Worm (Caenorhabditis elegans) whole organism, L4 larva: ENCODE results near the gene ida-1.

Experiments
- ama-1 ChIP-seq: fragments of 150-350 bp; optimal IDR thresholded peaks from 2 replicates; lab custom pipeline; 2014; ENCODE audit warnings: inconsistent platforms, mixed read lengths
- jun-1 ChIP-seq: fragments of 150-350 bp; optimal IDR thresholded peaks from 2 replicates; lab custom pipeline; 2014; ENCODE audit warnings: missing biosample characterization, missing genetic modification reagents, missing genetic modification characterization
- lin-13 ChIP-seq: fragments of 150-350 bp; optimal IDR thresholded peaks from 2 replicates; lab custom pipeline; 2014; ENCODE audit warnings: missing biosample characterization, missing genetic modification reagents, missing genetic modification characterization
- mdl-1 ChIP-seq, 2 experiments: fragments of 150-350 bp in 1 of 2; sonication (generic microtip) in 1 of 2; optimal IDR thresholded peaks; 2 replicates each; lab custom pipeline; 2014 to 2017; ENCODE audit warnings: missing biosample characterization in 2 of 2, missing genetic modification characterization in 2 of 2
- nhr-25 ChIP-seq: sonication (generic microtip); optimal IDR thresholded peaks from 2 replicates; lab custom pipeline; 2017; ENCODE audit warnings: missing genetic modification characterization, mild to moderate bottlenecking, missing compliant biosample characterization, antibody characterized with exemption, moderate library complexity, borderline replicate concordance; ENCODE audit not compliant: insufficient read depth
- nhr-28 ChIP-seq: fragments of 150-350 bp; optimal IDR thresholded peaks from 2 replicates; lab custom pipeline; 2014; ENCODE audit warnings: missing biosample characterization, missing genetic modification characterization
- snpc-4 ChIP-seq: fragments of 150-350 bp; optimal IDR thresholded peaks from 2 replicates; lab custom pipeline; 2014; ENCODE audit warnings: missing biosample characterization, missing genetic modification characterization
- unc-130 ChIP-seq: sonication (generic microtip); optimal IDR thresholded peaks from 2 replicates; lab custom pipeline; 2016; ENCODE audit warnings: missing genetic modification reagents, missing genetic modification characterization, missing compliant biosample characterization
- unc-62 ChIP-seq, 3 experiments: fragments of 150-350 bp in 1 of 3; sonication (generic microtip); optimal IDR thresholded peaks in 2 of 3; peaks in 1 of 3; 1 replicate in 1 of 3; 2 replicates in 2 of 3; lab custom pipeline; 2014 to 2017; ENCODE audit warnings: missing biosample characterization in 3 of 3, missing genetic modification characterization in 3 of 3, missing genetic modification reagents in 3 of 3, missing genotype in 1 of 3

DNA sequence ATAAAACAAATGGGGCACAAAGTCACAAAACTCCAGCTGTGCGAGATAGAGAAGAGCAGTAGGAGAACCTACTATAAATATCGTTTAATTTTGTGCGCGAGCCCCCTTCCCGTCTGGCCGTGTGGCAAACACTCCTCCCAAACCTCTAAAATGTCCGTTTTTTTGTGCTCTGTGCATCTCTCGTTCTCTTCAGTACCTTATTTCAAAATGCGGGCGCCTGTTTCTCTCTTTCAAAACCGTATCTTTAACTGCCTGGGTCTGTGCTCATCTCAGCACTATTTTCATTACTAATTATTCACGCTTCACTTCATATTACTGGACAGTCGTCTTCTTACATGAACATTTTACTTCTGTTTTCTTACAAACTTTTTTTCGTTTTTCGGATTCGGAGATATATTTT lies 54.7 kb downstream of the ida-1 start:
- TF ChIP-seq snpc-4 (tag; lab: Kevin White, UChicago) (no peak), nhr-25 (tag; lab: Kevin White, UChicago) (no peak), ama-1 (no peak), nhr-28 (peak; percentile 24), unc-62 (GFP tag; optimal IDR thresholded peaks at IDR 0.05 in 1 of 2; lab: Kevin White, UChicago) (no peak), unc-62 (tag; optimal IDR thresholded peaks at IDR 0.05; lab: Kevin White, UChicago) (no peak), unc-130 (no peak), lin-13 (GFP tag; lab: Kevin White, UChicago) (no peak), jun-1 (tag; lab: Kevin White, UChicago) (no peak), mdl-1 (tag; optimal IDR thresholded peaks at IDR 0.05; lab: Kevin White, UChicago) (no peak)
